Worm (Caenorhabditis elegans): ENCODE results near the gene samp-1.

DNA sequence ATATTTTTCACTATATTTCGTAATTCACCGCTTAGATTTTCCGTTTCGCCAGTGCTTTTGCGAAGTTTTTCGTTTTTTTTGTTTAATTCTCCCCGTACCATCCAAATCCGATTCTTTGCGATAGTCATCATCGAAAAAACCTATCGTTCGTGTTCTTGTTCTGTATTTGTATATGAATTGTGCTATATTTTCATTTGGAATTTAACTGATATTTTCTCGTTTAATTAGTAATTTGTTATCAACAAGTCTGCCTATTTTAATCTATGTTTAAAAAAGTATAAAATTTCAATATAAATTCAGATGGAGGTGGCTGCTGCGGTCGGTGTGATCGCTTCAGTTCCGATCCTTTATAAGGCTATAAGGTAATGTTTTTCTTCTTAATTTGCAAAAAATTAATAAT lies at the start of gene samp-1:
- TF ChIP-seq repo-1 (tag; optimal IDR thresholded peaks at IDR 0.05) = no peak
- no peak for TF ChIP-seq nhr-80 (tag; optimal IDR thresholded peaks at IDR 0.05)
- no peak for TF ChIP-seq egrh-3 (GFP tag; IDR thresholded peaks at IDR 0.05)
- no peak for TF ChIP-seq let-607 (tag; optimal IDR thresholded peaks at IDR 0.05)
- no peak for TF ChIP-seq ekl-4 (GFP tag; IDR thresholded peaks at IDR 0.05)
- TF ChIP-seq dpl-1 (GFP tag; optimal IDR thresholded peaks at IDR 0.05) = no peak
- no peak for TF ChIP-seq egl-18 (GFP tag; IDR thresholded peaks at IDR 0.05)
- TF ChIP-seq C06A6.2 (GFP tag; conservative IDR thresholded peaks at IDR 0.05) = no peak

Measured in whole organism, young adult.